Worm (Caenorhabditis elegans): ENCODE results near the gene srw-8.

srw-8 gene

ce11 chrV:2996105-2996504 is 38.0 kb downstream of the srw-8 start, which contains the start of gene srw-120:
TSS of gene srw-120 (minus strand) at chrV:2996205.
- TF ChIP-seq C06A6.2 (GFP tag; conservative IDR thresholded peaks at IDR 0.05), result no peak
- no peak for TF ChIP-seq B0336.3 (GFP tag; IDR thresholded peaks at IDR 0.05)
- no peak for TF ChIP-seq K11D2.4 (GFP tag; IDR thresholded peaks at IDR 0.05)
- TF ChIP-seq ekl-4 (GFP tag; IDR thresholded peaks at IDR 0.05), result no peak
- TF ChIP-seq ztf-6 (GFP tag; IDR thresholded peaks at IDR 0.05), result no peak
- no peak for TF ChIP-seq ccch-3 (GFP tag; optimal IDR thresholded peaks at IDR 0.05)
- no peak for TF ChIP-seq madf-3 (GFP tag; IDR thresholded peaks at IDR 0.05)
- no peak for TF ChIP-seq nfyb-1 (GFP tag; IDR thresholded peaks at IDR 0.05)
- TF ChIP-seq fkh-3 (tag; optimal IDR thresholded peaks at IDR 0.05), result no peak
- no peak for TF ChIP-seq ets-4 (GFP tag; optimal IDR thresholded peaks at IDR 0.05)
- no peak for TF ChIP-seq egl-44 (GFP tag; IDR thresholded peaks at IDR 0.05)
- no peak for TF ChIP-seq ztf-3 (GFP tag; optimal IDR thresholded peaks at IDR 0.05)
- TF ChIP-seq madf-10 (tag; optimal IDR thresholded peaks at IDR 0.05), result no peak
- no peak for TF ChIP-seq atf-7 (tag; optimal IDR thresholded peaks at IDR 0.05)
- TF ChIP-seq ztf-25 (GFP tag; IDR thresholded peaks at IDR 0.05), result no peak
- no peak for TF ChIP-seq snpc-1.1 (tag; optimal IDR thresholded peaks at IDR 0.05; ENCODE audit: insufficient read depth)

DNA sequence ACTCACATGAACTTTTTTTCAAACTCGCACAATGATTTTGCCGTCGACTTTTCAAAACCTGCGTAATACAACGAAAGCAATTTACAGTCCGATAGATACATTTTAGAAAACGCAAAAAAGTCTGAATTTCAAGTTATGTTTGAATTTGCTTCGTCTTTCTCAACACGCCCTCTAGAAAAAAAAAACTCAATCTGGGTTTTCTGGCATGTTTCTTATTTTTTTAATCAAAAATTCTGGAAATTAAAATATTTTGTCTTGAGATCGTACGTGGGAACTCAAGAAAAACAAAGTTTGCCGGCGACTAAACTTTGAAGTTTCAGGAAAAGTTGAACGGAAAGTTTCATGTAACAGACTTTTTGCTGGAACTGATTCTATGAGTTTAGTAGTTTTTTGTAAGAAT is 40.3 kb downstream of the srw-8 start, which contains the start of gene srw-115:
Gene srw-115 (minus strand): TSS at position 101 of the 400 bp plus-strand sequence.
- TF ChIP-seq ceh-79 (tag; optimal IDR thresholded peaks at IDR 0.05), result no peak
- no peak for TF ChIP-seq unc-62 (GFP tag; optimal IDR thresholded peaks at IDR 0.05)
- TF ChIP-seq C06A6.2 (GFP tag; conservative IDR thresholded peaks at IDR 0.05), result no peak
- TF ChIP-seq mxl-1 (tag; optimal IDR thresholded peaks at IDR 0.05), result no peak
- TF ChIP-seq let-607 (tag; optimal IDR thresholded peaks at IDR 0.05), result no peak
- TF ChIP-seq madf-8 (GFP tag; conservative IDR thresholded peaks at IDR 0.05), result no peak
- no peak for TF ChIP-seq aptf-3 (GFP tag; IDR thresholded peaks at IDR 0.05)
- no peak for TF ChIP-seq lin-54 (GFP tag; optimal IDR thresholded peaks at IDR 0.05)
- TF ChIP-seq Y56A3A.18 (GFP tag; IDR thresholded peaks at IDR 0.05), result no peak
- TF ChIP-seq lsy-27 (tag; optimal IDR thresholded peaks at IDR 0.05; ENCODE audit: borderline replicate concordance, insufficient read depth), result no peak
- no peak for TF ChIP-seq dpl-1 (GFP tag; optimal IDR thresholded peaks at IDR 0.05)
- no peak for TF ChIP-seq ztf-22 (GFP tag; optimal IDR thresholded peaks at IDR 0.05)
- no peak for TF ChIP-seq hlh-12 (tag; optimal IDR thresholded peaks at IDR 0.05)
- no peak for TF ChIP-seq F57C9.4 (tag; optimal IDR thresholded peaks at IDR 0.05)
- TF ChIP-seq efl-1 (GFP tag; optimal IDR thresholded peaks at IDR 0.05), result no peak
- no peak for TF ChIP-seq F52B5.7 (tag; optimal IDR thresholded peaks at IDR 0.05)
- no peak for TF ChIP-seq ztf-26 (tag; optimal IDR thresholded peaks at IDR 0.05)
- TF ChIP-seq zim-3 (tag; optimal IDR thresholded peaks at IDR 0.05), result no peak
- no peak for TF ChIP-seq F22D6.2 (tag; optimal IDR thresholded peaks at IDR 0.05)
- TF ChIP-seq B0019.2 (GFP tag; conservative IDR thresholded peaks at IDR 0.05), result no peak

- no peak for TF ChIP-seq ztf-3 (GFP tag; optimal IDR thresholded peaks at IDR 0.05)
Observed at ce11 chrV:2992060-2992459, 42.1 kb downstream of the srw-8 start.

- no peak for TF ChIP-seq ZK185.1 (tag; optimal IDR thresholded peaks at IDR 0.05; ENCODE audit: poor library complexity, severe bottlenecking)
- no peak for TF ChIP-seq hmg-20 (GFP tag; IDR thresholded peaks at IDR 0.05)
- TF ChIP-seq ccch-3 (GFP tag; optimal IDR thresholded peaks at IDR 0.05), result no peak
- no peak for TF ChIP-seq nfya-1 (tag; optimal IDR thresholded peaks at IDR 0.05; ENCODE audit: borderline replicate concordance, insufficient read depth)
- no peak for TF ChIP-seq repo-1 (tag; optimal IDR thresholded peaks at IDR 0.05)
- no peak for TF ChIP-seq cebp-2 (GFP tag; IDR thresholded peaks at IDR 0.05)
- no peak for TF ChIP-seq madf-3 (GFP tag; IDR thresholded peaks at IDR 0.05)
- no peak for TF ChIP-seq ets-4 (GFP tag; optimal IDR thresholded peaks at IDR 0.05)
- no peak for TF ChIP-seq die-1 (tag; optimal IDR thresholded peaks at IDR 0.05)
- no peak for TF ChIP-seq cebp-1 (GFP tag; IDR thresholded peaks at IDR 0.05)
- TF ChIP-seq cebp-1 (tag; optimal IDR thresholded peaks at IDR 0.05), result no peak
- no peak for TF ChIP-seq rec-8 (tag; optimal IDR thresholded peaks at IDR 0.05)
- TF ChIP-seq mel-28 (tag; optimal IDR thresholded peaks at IDR 0.05; ENCODE audit: borderline replicate concordance), result no peak
- TF ChIP-seq F10E7.11 (tag; optimal IDR thresholded peaks at IDR 0.05), result no peak
Observed at ce11 chrV:2991485-2991884, 42.7 kb downstream of the srw-8 start, which contains the start of gene srw-121. TSS of gene srw-121 (minus strand) at chrV:2991585.
